Comparison of ENCODE assay signal across 3 worm cellular contexts in the genomic region with DNA sequence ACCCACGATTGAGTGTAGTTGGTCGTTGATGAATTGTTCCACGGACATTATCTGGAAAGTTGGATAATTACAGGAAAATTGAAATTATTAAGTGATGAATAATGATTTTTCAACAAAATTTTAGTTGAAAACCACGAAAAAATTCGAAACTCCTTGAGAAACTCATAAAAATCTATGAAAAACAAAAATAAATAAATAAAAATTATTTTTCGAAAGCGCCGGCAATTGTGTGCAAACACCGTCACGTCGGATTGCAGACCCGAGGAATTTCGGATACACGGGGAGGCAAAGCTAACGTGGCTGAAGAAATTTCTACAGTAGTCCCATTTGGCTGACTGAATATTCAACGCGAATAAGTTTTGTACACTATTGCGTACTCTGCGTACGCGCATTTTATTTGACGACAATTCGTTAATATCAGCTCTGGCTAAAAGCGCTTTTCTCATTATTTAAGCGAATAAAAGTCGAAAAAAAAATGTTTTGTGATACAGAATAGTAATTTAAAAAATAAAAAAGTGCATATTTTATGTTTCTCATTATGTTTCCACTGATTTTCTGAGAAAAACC.
TF ChIP-seq lines count a peak whose summit lies in the region.

Gene mog-4 (minus strand): TSS at position 51 of the 567 bp plus-strand sequence.

TF ChIP-seq in whole organism, L1 larva, 84 proteins besides CTCF, POLR2A, EP300 and RAD21 (continued from another document and continues in another):
- TF ChIP-seq elt-3 (tag; optimal IDR thresholded peaks at IDR 0.05; lab: Kevin White, UChicago) (peak in 2 of 6 experiments; percentile 66 to 68), pax-3 (tag; optimal IDR thresholded peaks at IDR 0.05; lab: Kevin White, UChicago) (peak; percentile 98), lin-15B (tag; optimal IDR thresholded peaks at IDR 0.05; lab: Kevin White, UChicago) (peak; percentile 73), blmp-1 (tag; optimal IDR thresholded peaks at IDR 0.05; lab: Kevin White, UChicago) (peak; percentile 49), nhr-85 (tag; lab: Kevin White, UChicago) (peak; percentile 98), vab-15 (tag; optimal IDR thresholded peaks at IDR 0.05; lab: Kevin White, UChicago) (peak; percentile 91), nhr-20 (tag; optimal IDR thresholded peaks at IDR 0.05; lab: Kevin White, UChicago) (peak; percentile 97), mep-1 (tag; optimal IDR thresholded peaks at IDR 0.05; lab: Kevin White, UChicago) (peak; percentile 88), F16B12.6 (tag; optimal IDR thresholded peaks at IDR 0.05; lab: Kevin White, UChicago) (peak; percentile 93), ceh-88 (GFP tag; IDR thresholded peaks at IDR 0.05; lab: Robert Waterston, UW) (peak; percentile 100), xbp-1 (tag; optimal IDR thresholded peaks at IDR 0.05; lab: Kevin White, UChicago) (peak; percentile 96), lin-14 (GFP tag; optimal IDR thresholded peaks at IDR 0.05; lab: Kevin White, UChicago) (peak; percentile 97), lin-39 (tag; optimal IDR thresholded peaks at IDR 0.05; lab: Kevin White, UChicago) (peak; percentile 38), nhr-71 (tag; optimal IDR thresholded peaks at IDR 0.05; lab: Kevin White, UChicago) (peak; percentile 99), ceh-82 (tag; optimal IDR thresholded peaks at IDR 0.05; lab: Kevin White, UChicago) (peak; percentile 61 to 74 (median 63)), irx-1 (tag; optimal IDR thresholded peaks at IDR 0.05; lab: Kevin White, UChicago) (peak; percentile 95), lin-13 (GFP tag; optimal IDR thresholded peaks at IDR 0.05; lab: Kevin White, UChicago) (peak; percentile 71), ces-1 (GFP tag; optimal IDR thresholded peaks at IDR 0.05; lab: Kevin White, UChicago) (peak; percentile 34), lsy-2 (tag; optimal IDR thresholded peaks at IDR 0.05; lab: Kevin White, UChicago) (peak; percentile 98), swsn-7 (tag; optimal IDR thresholded peaks at IDR 0.05; lab: Kevin White, UChicago) (peak; percentile 97), snu-23 (GFP tag; optimal IDR thresholded peaks at IDR 0.05; lab: Kevin White, UChicago) (peak; percentile 98), sox-4 (tag; optimal IDR thresholded peaks at IDR 0.05; lab: Kevin White, UChicago) (peak; percentile 93), C04F5.9 (tag; optimal IDR thresholded peaks at IDR 0.05; lab: Kevin White, UChicago) (peak; percentile 97), ztf-11 (tag; optimal IDR thresholded peaks at IDR 0.05; lab: Kevin White, UChicago) (peak in 1 of 2 experiments; percentile 96), efl-3 (GFP tag; optimal IDR thresholded peaks at IDR 0.05; lab: Kevin White, UChicago) (peak; percentile 73), elt-2 (tag; optimal IDR thresholded peaks at IDR 0.05; lab: Kevin White, UChicago) (peak; percentile 86), sup-37 (GFP tag; optimal IDR thresholded peaks at IDR 0.05; lab: Kevin White, UChicago) (peak; percentile 83), lin-35 (GFP tag; optimal IDR thresholded peaks at IDR 0.05; lab: Kevin White, UChicago) (peak; percentile 69 to 86), dpl-1 (GFP tag; optimal IDR thresholded peaks at IDR 0.05; lab: Kevin White, UChicago) (peak; percentile 74 to 83 (median 77)), mab-9 (GFP tag; IDR thresholded peaks at IDR 0.05; lab: Robert Waterston, UW) (peak; percentile 100), lir-3 (tag; optimal IDR thresholded peaks at IDR 0.05; lab: Kevin White, UChicago; ENCODE audit: poor library complexity) (peak; percentile 99), zip-4 (GFP tag; optimal IDR thresholded peaks at IDR 0.05; lab: Kevin White, UChicago) (peak; percentile 85), nhr-19 (GFP tag; conservative IDR thresholded peaks at IDR 0.05; lab: Robert Waterston, UW) (peak; percentile 100), ceh-63 (GFP tag; optimal IDR thresholded peaks at IDR 0.05; lab: Kevin White, UChicago) (peak; percentile 93), hpl-2 (GFP tag; optimal IDR thresholded peaks at IDR 0.05; lab: Kevin White, UChicago) (peak; percentile 19), unc-86 (tag; optimal IDR thresholded peaks at IDR 0.05; lab: Kevin White, UChicago) (peak; percentile 97), unc-98 (GFP tag; IDR thresholded peaks at IDR 0.05; lab: Robert Waterston, UW) (peak; percentile 100), jun-1 (tag; optimal IDR thresholded peaks at IDR 0.05; lab: Kevin White, UChicago) (peak; percentile 74), nhr-77 (tag; optimal IDR thresholded peaks at IDR 0.05; lab: Kevin White, UChicago) (peak; percentile 95), efl-1 (optimal IDR thresholded peaks at IDR 0.05; lab: Kevin White, UChicago) (peak; percentile 85 to 86), efl-1 (GFP tag; optimal IDR thresholded peaks at IDR 0.05 in 1 of 2; lab: Kevin White, UChicago) (peak; percentile 77 to 98)

TF ChIP-seq in whole organism, L3 larva, 47 proteins besides CTCF, POLR2A, EP300 and RAD21 (continued from another document):
- peak; percentile 31 for TF ChIP-seq egl-27 (tag; optimal IDR thresholded peaks at IDR 0.05; lab: Kevin White, UChicago)
- peak; percentile 49 for TF ChIP-seq nhr-25 (tag; optimal IDR thresholded peaks at IDR 0.05; lab: Kevin White, UChicago)
- TF ChIP-seq elt-2 (tag; optimal IDR thresholded peaks at IDR 0.05; lab: Kevin White, UChicago) = peak; percentile 81
- peak; percentile 68 for TF ChIP-seq pqm-1 (tag; optimal IDR thresholded peaks at IDR 0.05; lab: Kevin White, UChicago)
- TF ChIP-seq fkh-10 (GFP tag; optimal IDR thresholded peaks at IDR 0.05; lab: Kevin White, UChicago) = peak; percentile 17
- TF ChIP-seq nfya-1 (tag; optimal IDR thresholded peaks at IDR 0.05; lab: Kevin White, UChicago; ENCODE audit: insufficient read depth) = peak; percentile 89
- peak; percentile 76 for TF ChIP-seq egl-5 (tag; optimal IDR thresholded peaks at IDR 0.05; lab: Kevin White, UChicago)

TF ChIP-seq in whole organism, young adult, 124 proteins besides CTCF, POLR2A, EP300 and RAD21 (continued from another document):
- TF ChIP-seq B0336.3 (GFP tag; IDR thresholded peaks at IDR 0.05; lab: Robert Waterston, UW) = peak; percentile 92
- peak; percentile 98 for TF ChIP-seq madf-3 (GFP tag; IDR thresholded peaks at IDR 0.05; lab: Robert Waterston, UW)
- TF ChIP-seq akir-1 (GFP tag; optimal IDR thresholded peaks at IDR 0.05; lab: Kevin White, UChicago) = peak; percentile 89
- peak; percentile 98 for TF ChIP-seq tlf-1 (GFP tag; optimal IDR thresholded peaks at IDR 0.05; lab: Kevin White, UChicago)
- TF ChIP-seq madf-10 (tag; optimal IDR thresholded peaks at IDR 0.05; lab: Kevin White, UChicago) = peak; percentile 93
- TF ChIP-seq xnd-1 (tag; optimal IDR thresholded peaks at IDR 0.05; lab: Kevin White, UChicago) = peak; percentile 86
- TF ChIP-seq mxl-1 (tag; optimal IDR thresholded peaks at IDR 0.05; lab: Kevin White, UChicago) = peak; percentile 28
- peak; percentile 95 for TF ChIP-seq F39B2.1 (GFP tag; IDR thresholded peaks at IDR 0.05; lab: Robert Waterston, UW)
- TF ChIP-seq ztf-26 (tag; optimal IDR thresholded peaks at IDR 0.05; lab: Kevin White, UChicago) = peak; percentile 96
- TF ChIP-seq ceh-27 (GFP tag; optimal IDR thresholded peaks at IDR 0.05; lab: Kevin White, UChicago) = peak; percentile 97
- TF ChIP-seq hsf-1 (GFP tag; IDR thresholded peaks at IDR 0.05; lab: Robert Waterston, UW) = peak; percentile 93
- peak; percentile 66 for TF ChIP-seq gei-17 (GFP tag; optimal IDR thresholded peaks at IDR 0.05; lab: Kevin White, UChicago)
- TF ChIP-seq lin-26 (GFP tag; IDR thresholded peaks at IDR 0.05; lab: Robert Waterston, UW) = peak; percentile 98
- peak; percentile 97 for TF ChIP-seq egl-18 (GFP tag; IDR thresholded peaks at IDR 0.05; lab: Robert Waterston, UW)
- peak; percentile 65 for TF ChIP-seq efl-1 (GFP tag; optimal IDR thresholded peaks at IDR 0.05; lab: Kevin White, UChicago)
- TF ChIP-seq lsl-1 (GFP tag; optimal IDR thresholded peaks at IDR 0.05; lab: Kevin White, UChicago) = peak; percentile 98
- peak; percentile 97 for TF ChIP-seq cebp-1 (GFP tag; IDR thresholded peaks at IDR 0.05; lab: Robert Waterston, UW)
- TF ChIP-seq cebp-1 (tag; optimal IDR thresholded peaks at IDR 0.05; lab: Kevin White, UChicago) = peak; percentile 94
- TF ChIP-seq sptf-2 (GFP tag; optimal IDR thresholded peaks at IDR 0.05; lab: Kevin White, UChicago) = peak; percentile 9
- peak; percentile 100 for TF ChIP-seq dox-1 (GFP tag; IDR thresholded peaks at IDR 0.05; lab: Robert Waterston, UW)
- TF ChIP-seq hrde-1 (tag; optimal IDR thresholded peaks at IDR 0.05; lab: Kevin White, UChicago; ENCODE audit: borderline replicate concordance) = peak; percentile 85
- TF ChIP-seq ceh-40 (GFP tag; IDR thresholded peaks at IDR 0.05; lab: Robert Waterston, UW) = peak; percentile 95
- TF ChIP-seq ztf-6 (GFP tag; IDR thresholded peaks at IDR 0.05; lab: Robert Waterston, UW) = peak; percentile 100
- peak; percentile 99 for TF ChIP-seq nfyb-1 (GFP tag; IDR thresholded peaks at IDR 0.05; lab: Robert Waterston, UW)
- TF ChIP-seq nhr-80 (tag; optimal IDR thresholded peaks at IDR 0.05; lab: Kevin White, UChicago) = peak; percentile 80
- peak; percentile 98 for TF ChIP-seq lin-40 (tag; optimal IDR thresholded peaks at IDR 0.05; lab: Kevin White, UChicago)
- TF ChIP-seq tbp1 (GFP tag; optimal IDR thresholded peaks at IDR 0.05; lab: Kevin White, UChicago) = peak; percentile 76
- TF ChIP-seq B0019.2 (GFP tag; conservative IDR thresholded peaks at IDR 0.05; lab: Robert Waterston, UW) = peak; percentile 100
- TF ChIP-seq F23B12.7 (tag; optimal IDR thresholded peaks at IDR 0.05; lab: Kevin White, UChicago; ENCODE audit: insufficient read depth) = peak; percentile 25
- peak; percentile 99 for TF ChIP-seq rcor-1 (GFP tag; IDR thresholded peaks at IDR 0.05; lab: Robert Waterston, UW)
- TF ChIP-seq somi-1 (GFP tag; optimal IDR thresholded peaks at IDR 0.05; lab: Kevin White, UChicago) = peak; percentile 96
- TF ChIP-seq ccch-3 (GFP tag; optimal IDR thresholded peaks at IDR 0.05; lab: Kevin White, UChicago) = peak; percentile 97
- peak; percentile 99 for TF ChIP-seq lag-1 (GFP tag; IDR thresholded peaks at IDR 0.05; lab: Robert Waterston, UW)
- TF ChIP-seq cebp-2 (GFP tag; IDR thresholded peaks at IDR 0.05; lab: Robert Waterston, UW) = peak; percentile 97
- TF ChIP-seq mcd-1 (GFP tag; IDR thresholded peaks at IDR 0.05; lab: Robert Waterston, UW) = peak; percentile 99
- peak; percentile 81 for TF ChIP-seq B0035.1 (tag; optimal IDR thresholded peaks at IDR 0.05; lab: Kevin White, UChicago)
- TF ChIP-seq F33H1.4 (GFP tag; IDR thresholded peaks at IDR 0.05; lab: Robert Waterston, UW) = peak; percentile 97
- TF ChIP-seq atf-7 (tag; optimal IDR thresholded peaks at IDR 0.05; lab: Kevin White, UChicago) = peak; percentile 84
- peak; percentile 92 for TF ChIP-seq attf-6 (GFP tag; IDR thresholded peaks at IDR 0.05; lab: Robert Waterston, UW)
- TF ChIP-seq B0261.1 (tag; optimal IDR thresholded peaks at IDR 0.05; lab: Kevin White, UChicago) = peak; percentile 35
- TF ChIP-seq ztf-18 (tag; optimal IDR thresholded peaks at IDR 0.05; lab: Kevin White, UChicago) = peak; percentile 82
- TF ChIP-seq D2030.7 (GFP tag; IDR thresholded peaks at IDR 0.05; lab: Robert Waterston, UW) = peak; percentile 100
- TF ChIP-seq aptf-2 (GFP tag; conservative IDR thresholded peaks at IDR 0.05; lab: Robert Waterston, UW) = peak; percentile 99
- peak; percentile 97 to 98 for TF ChIP-seq let-607 (tag; optimal IDR thresholded peaks at IDR 0.05; lab: Kevin White, UChicago)
- TF ChIP-seq ztf-22 (GFP tag; optimal IDR thresholded peaks at IDR 0.05; lab: Kevin White, UChicago) = peak; percentile 80
- peak; percentile 96 for TF ChIP-seq F37B4.10 (GFP tag; IDR thresholded peaks at IDR 0.05; lab: Robert Waterston, UW)
- TF ChIP-seq madf-6 (GFP tag; IDR thresholded peaks at IDR 0.05; lab: Robert Waterston, UW) = peak; percentile 99
- peak; percentile 100 for TF ChIP-seq ceh-91 (GFP tag; IDR thresholded peaks at IDR 0.05; lab: Robert Waterston, UW)
- peak; percentile 100 for TF ChIP-seq let-526 (GFP tag; IDR thresholded peaks at IDR 0.05; lab: Robert Waterston, UW)
- peak in 2 of 3 experiments; percentile 26 to 84 for TF ChIP-seq lin-35 (GFP tag; optimal IDR thresholded peaks at IDR 0.05; lab: Kevin White, UChicago)
- peak; percentile 100 for TF ChIP-seq ztf-28 (GFP tag; IDR thresholded peaks at IDR 0.05; lab: Robert Waterston, UW)
- peak; percentile 98 for TF ChIP-seq sea-2 (GFP tag; IDR thresholded peaks at IDR 0.05; lab: Robert Waterston, UW)
- TF ChIP-seq rec-8 (tag; optimal IDR thresholded peaks at IDR 0.05; lab: Kevin White, UChicago) = peak; percentile 62 to 86
- TF ChIP-seq nhr-27 (tag; optimal IDR thresholded peaks at IDR 0.05; lab: Kevin White, UChicago) = peak; percentile 58
- TF ChIP-seq Y95B8A.8 (GFP tag; IDR thresholded peaks at IDR 0.05; lab: Robert Waterston, UW) = peak; percentile 99
- peak; percentile 89 for TF ChIP-seq nfya-2 (GFP tag; IDR thresholded peaks at IDR 0.05; lab: Robert Waterston, UW)
- peak; percentile 97 for TF ChIP-seq lin-54 (GFP tag; optimal IDR thresholded peaks at IDR 0.05; lab: Kevin White, UChicago)
- TF ChIP-seq aptf-3 (GFP tag; IDR thresholded peaks at IDR 0.05; lab: Robert Waterston, UW) = peak; percentile 95
- TF ChIP-seq ZK185.1 (tag; optimal IDR thresholded peaks at IDR 0.05; lab: Kevin White, UChicago; ENCODE audit: poor library complexity, severe bottlenecking) = peak; percentile 97
- TF ChIP-seq nhr-120 (GFP tag; IDR thresholded peaks at IDR 0.05; lab: Robert Waterston, UW) = peak; percentile 98
- peak; percentile 99 for TF ChIP-seq ekl-4 (GFP tag; IDR thresholded peaks at IDR 0.05; lab: Robert Waterston, UW)
